Fruit fly (Drosophila melanogaster) whole organism, embryonic: ENCODE results near the gene CRAT.

Source experiments
- Bgb ChIP-seq: fragments of 200-800 bp; sonication (Bioruptor generic); IDR thresholded peaks from 2 replicates; pipeline ENCODE4 v1.3.6; 2022; ENCODE audit warnings: missing biosample characterization, missing genetic modification characterization; ENCODE audit not compliant: partially characterized antibody
- CG10147 ChIP-seq: fragments of 200-800 bp; sonication (Bioruptor generic); optimal IDR thresholded peaks from 2 replicates; lab custom pipeline; 2019; ENCODE audit warnings: missing biosample characterization, mild to moderate bottlenecking, missing genetic modification characterization, moderate library complexity
- CG10431 ChIP-seq: fragments of 200-800 bp; sonication (Bioruptor generic); optimal IDR thresholded peaks from 3 replicates; lab custom pipeline; 2018; ENCODE audit warnings: missing biosample characterization, mild to moderate bottlenecking, missing genetic modification characterization
- CG11696 ChIP-seq: fragments of 200-800 bp; sonication (Bioruptor generic); IDR thresholded peaks from 2 replicates; pipeline ENCODE4 v1.3.6; 2022; ENCODE audit warnings: missing biosample characterization, missing genetic modification characterization
- CG3847 ChIP-seq: fragments of 200-800 bp; sonication (Bioruptor generic); IDR thresholded peaks from 2 replicates; pipeline ENCODE4 v1.3.6; 2022; ENCODE audit warnings: missing biosample characterization, missing genetic modification characterization
- CG8359 ChIP-seq: fragments of 200-800 bp; sonication (Bioruptor generic); optimal IDR thresholded peaks from 2 replicates; lab custom pipeline; 2017; ENCODE audit warnings: missing biosample characterization, mild to moderate bottlenecking, missing genetic modification characterization, borderline replicate concordance
- GATAe ChIP-seq: fragments of 200-800 bp; sonication (Bioruptor generic); conservative IDR thresholded peaks from 2 replicates; pipeline ENCODE4 v1.3.6; 2022; ENCODE audit warnings: missing biosample characterization, missing genetic modification characterization
- NFAT ChIP-seq: fragments of 200-800 bp; sonication (Bioruptor generic); IDR thresholded peaks from 2 replicates; pipeline ENCODE4 v1.3.6; 2022; ENCODE audit warnings: missing biosample characterization, missing genetic modification characterization
- cg ChIP-seq: fragments of 200-800 bp; sonication (Bioruptor generic); optimal IDR thresholded peaks from 3 replicates; lab custom pipeline; 2019; ENCODE audit warnings: missing biosample characterization, mild to moderate bottlenecking, missing genetic modification characterization, moderate library complexity
- dati ChIP-seq: fragments of 200-800 bp; sonication (Bioruptor generic); IDR thresholded peaks from 2 replicates; pipeline ENCODE4 v1.3.6; 2022; ENCODE audit warnings: missing biosample characterization, missing genetic modification characterization
- z ChIP-seq: fragments of 200-800 bp; sonication (Bioruptor generic); IDR thresholded peaks from 3 replicates; pipeline ENCODE4 v1.3.6; 2022; ENCODE audit warnings: missing biosample characterization, missing genetic modification characterization

DNA sequence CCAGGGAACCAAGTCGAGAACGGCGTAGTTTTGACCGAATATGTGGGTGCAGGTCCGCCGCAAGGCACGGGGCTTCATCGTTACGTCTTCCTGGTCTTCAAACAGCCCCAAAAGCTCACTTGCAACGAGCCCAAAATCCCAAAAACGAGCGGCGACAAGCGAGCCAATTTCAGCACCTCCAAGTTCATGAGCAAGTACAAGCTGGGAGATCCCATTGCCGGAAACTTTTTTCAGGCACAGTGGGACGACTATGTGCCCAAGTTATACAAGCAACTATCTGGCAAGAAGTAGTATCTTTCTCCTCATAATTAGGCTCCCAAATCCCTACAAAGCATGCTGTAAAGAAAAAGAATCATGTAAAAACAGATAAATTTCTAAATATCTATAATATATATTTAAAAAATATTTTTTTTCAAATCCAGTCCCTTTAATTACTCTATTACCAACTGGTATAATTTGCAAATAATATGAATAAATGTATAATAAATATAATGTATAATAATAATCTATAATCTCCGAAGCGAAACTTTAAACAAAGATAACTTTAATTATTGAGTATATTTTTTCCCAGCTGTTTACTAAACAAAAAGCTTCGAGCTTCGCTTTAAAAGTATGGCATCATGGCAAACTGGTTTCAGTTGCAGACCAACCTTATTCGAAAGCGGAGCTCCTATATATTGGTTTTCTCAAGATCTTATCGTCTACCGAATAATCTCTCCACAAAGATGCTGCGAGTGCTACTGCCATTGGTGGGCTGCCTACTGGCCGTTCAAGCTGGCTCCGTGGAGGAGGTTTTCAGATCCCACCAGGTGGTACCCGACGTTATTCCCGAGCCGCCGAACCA is 32.2 kb downstream of the CRAT start, which contains the start of gene CG17919:
- TF ChIP-seq CG11696 (GFP tag; lab: Robert Waterston, UW) (no peak), CG3847 (GFP tag; lab: Robert Waterston, UW) (no peak), GATAe (GFP tag; lab: Robert Waterston, UW) (no peak), CG10147 (GFP tag; lab: Kevin White, UChicago) (no peak), dati (GFP tag; lab: Robert Waterston, UW) (no peak), CG8359 (no peak), Bgb (no peak), CG10431 (GFP tag; lab: Kevin White, UChicago) (no peak), z (GFP tag; lab: Robert Waterston, UW) (no peak), NFAT (GFP tag; lab: Robert Waterston, UW) (no peak), cg (no peak)
